Worm (Caenorhabditis elegans): ENCODE data around the gene gar-1.

DNA sequence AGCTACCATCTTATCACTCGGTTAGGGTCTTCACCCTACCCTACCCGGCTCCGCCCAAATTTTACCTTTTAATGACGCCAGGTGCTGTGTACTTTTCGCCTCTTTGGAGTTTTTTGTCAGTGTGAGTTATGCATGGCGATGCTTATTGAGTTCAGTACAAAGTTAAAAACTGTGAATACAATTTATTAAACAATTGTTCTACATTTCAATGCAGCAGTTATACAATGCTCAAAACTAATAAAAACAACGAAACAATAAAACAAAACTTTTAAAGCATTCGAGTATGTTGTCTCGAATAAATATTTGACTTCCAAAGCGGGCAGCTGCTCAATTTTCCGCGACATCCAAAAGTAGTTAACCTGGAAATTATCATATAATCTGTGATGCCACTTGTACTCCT is 54.2 kb downstream of the gar-1 start, which contains the start of gene ctsa-2:
- TF ChIP-seq egrh-3 (GFP tag; IDR thresholded peaks at IDR 0.05) (no peak), pha-4 (tag; optimal IDR thresholded peaks at IDR 0.05) (no peak), unc-62 (GFP tag; optimal IDR thresholded peaks at IDR 0.05) (no peak), zim-3 (tag; optimal IDR thresholded peaks at IDR 0.05) (no peak), ama-1 (optimal IDR thresholded peaks at IDR 0.05) (no peak), ama-1 (GFP tag; optimal IDR thresholded peaks at IDR 0.05) (no peak), egl-44 (GFP tag; IDR thresholded peaks at IDR 0.05) (no peak), lsl-1 (GFP tag; optimal IDR thresholded peaks at IDR 0.05) (no peak), F57A8.1 (GFP tag; optimal IDR thresholded peaks at IDR 0.05) (no peak), snpc-4 (GFP tag; optimal IDR thresholded peaks at IDR 0.05) (no peak), snpc-4 (tag; optimal IDR thresholded peaks at IDR 0.05) (no peak), attf-5 (GFP tag; optimal IDR thresholded peaks at IDR 0.05) (no peak), nfya-1 (tag; optimal IDR thresholded peaks at IDR 0.05; ENCODE audit: borderline replicate concordance, insufficient read depth) (no peak)

Data from whole organism, young adult.